Worm (Caenorhabditis elegans): Measurements from ENCODE around the gene ZK1240.3.

ce11 chrII:2317883-2318357 is 2.2 kb upstream of the ZK1240.3 start, which contains the start of the genes ZK1240.5 and ZK1240.9:
- TF ChIP-seq K09A11.1 (tag; optimal IDR thresholded peaks at IDR 0.05; ENCODE audit: insufficient read depth): no peak
- no peak for TF ChIP-seq ahr-1 (tag; optimal IDR thresholded peaks at IDR 0.05)
- TF ChIP-seq elt-2 (tag; optimal IDR thresholded peaks at IDR 0.05): no peak
- no peak for TF ChIP-seq pha-4 (tag; optimal IDR thresholded peaks at IDR 0.05)
